Worm (Caenorhabditis elegans): ENCODE data around the gene lit-1.
A peak's percentile ranks its signal among the peaks of the same experiment; 100 is the strongest.

The lit-1 gene

DNA sequence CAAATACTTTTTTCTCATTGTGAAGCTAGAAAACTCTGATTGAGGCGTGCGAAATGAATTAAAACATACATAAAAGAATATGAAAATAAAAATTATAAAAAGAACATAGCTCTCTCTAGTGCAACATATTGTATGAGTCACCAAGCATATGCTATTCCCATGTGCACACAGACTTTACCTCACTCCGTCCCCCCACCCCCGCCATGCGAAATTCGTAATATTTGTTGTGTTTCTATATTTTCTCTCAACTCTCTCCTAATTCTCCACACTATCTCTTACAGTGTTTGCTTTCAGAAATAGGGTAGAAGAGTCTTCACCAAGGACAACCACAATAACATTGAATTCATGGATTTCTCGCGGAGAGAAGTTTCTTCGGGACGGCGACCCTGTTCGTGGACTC is 30.9 kb downstream of the lit-1 start:
- no peak for TF ChIP-seq ceh-83 (GFP tag; optimal IDR thresholded peaks at IDR 0.05)
- TF ChIP-seq pha-4 (tag; optimal IDR thresholded peaks at IDR 0.05), result peak; percentile 49

DNA sequence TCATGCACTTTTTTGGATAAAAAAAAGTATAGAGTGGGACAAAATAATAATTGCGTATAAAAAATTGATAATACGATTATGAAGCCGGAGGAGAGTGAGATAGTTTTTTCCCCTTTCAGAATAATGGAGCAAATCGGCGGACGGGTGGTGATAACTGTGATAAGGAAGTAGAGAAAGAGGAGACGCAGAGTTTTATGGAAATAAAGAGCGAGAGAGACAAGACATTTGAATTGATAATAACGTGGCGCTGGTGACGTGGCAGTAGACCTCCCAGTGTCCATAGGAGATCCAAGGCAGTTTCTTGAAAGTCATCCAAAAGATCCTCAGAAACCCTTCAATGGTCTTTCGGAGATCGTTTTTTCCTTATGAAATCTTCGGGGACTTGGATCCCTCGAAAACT is 32.0 kb downstream of the lit-1 start:
- TF ChIP-seq lin-13 (tag; optimal IDR thresholded peaks at IDR 0.05), result no peak
- TF ChIP-seq ceh-39 (tag; optimal IDR thresholded peaks at IDR 0.05), result no peak
- no peak for TF ChIP-seq nhr-76 (tag; optimal IDR thresholded peaks at IDR 0.05)
- TF ChIP-seq lin-32 (GFP tag; optimal IDR thresholded peaks at IDR 0.05), result no peak
- no peak for TF ChIP-seq blmp-1 (tag; optimal IDR thresholded peaks at IDR 0.05)
- TF ChIP-seq M03D4.4 (tag; optimal IDR thresholded peaks at IDR 0.05), result no peak
- TF ChIP-seq bed-3 (GFP tag; optimal IDR thresholded peaks at IDR 0.05), result no peak

DNA sequence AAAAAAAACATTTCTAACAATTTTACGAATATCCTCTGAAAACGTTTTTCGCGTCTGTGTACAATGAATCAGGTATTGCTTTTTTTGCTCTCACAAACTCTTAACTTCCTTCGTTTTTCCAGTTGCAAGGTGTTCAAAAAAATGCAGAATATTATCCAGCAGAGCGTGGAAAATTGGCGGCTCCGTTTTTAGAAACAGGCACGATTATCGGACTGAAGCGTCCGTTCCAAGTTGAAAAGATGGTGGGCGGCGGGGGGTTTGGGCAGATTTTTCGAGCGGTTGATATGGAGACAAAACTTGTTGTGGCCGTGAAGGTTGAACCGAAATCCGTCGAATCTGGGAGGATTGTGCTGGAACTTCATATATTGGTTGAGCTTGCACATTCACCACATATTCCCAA is 33.2 kb downstream of the lit-1 start, which contains the start of gene W06F12.3:
Gene W06F12.3, plus strand, starts transcription at position 23 of the 400 bp plus-strand sequence.
- no peak for TF ChIP-seq unc-120 (tag; optimal IDR thresholded peaks at IDR 0.05; ENCODE audit: poor library complexity, severe bottlenecking)
- no peak for TF ChIP-seq mep-1 (tag; optimal IDR thresholded peaks at IDR 0.05)
- TF ChIP-seq drap-1 (GFP tag; optimal IDR thresholded peaks at IDR 0.05), result no peak
- no peak for TF ChIP-seq unc-62 (GFP tag; optimal IDR thresholded peaks at IDR 0.05)

DNA sequence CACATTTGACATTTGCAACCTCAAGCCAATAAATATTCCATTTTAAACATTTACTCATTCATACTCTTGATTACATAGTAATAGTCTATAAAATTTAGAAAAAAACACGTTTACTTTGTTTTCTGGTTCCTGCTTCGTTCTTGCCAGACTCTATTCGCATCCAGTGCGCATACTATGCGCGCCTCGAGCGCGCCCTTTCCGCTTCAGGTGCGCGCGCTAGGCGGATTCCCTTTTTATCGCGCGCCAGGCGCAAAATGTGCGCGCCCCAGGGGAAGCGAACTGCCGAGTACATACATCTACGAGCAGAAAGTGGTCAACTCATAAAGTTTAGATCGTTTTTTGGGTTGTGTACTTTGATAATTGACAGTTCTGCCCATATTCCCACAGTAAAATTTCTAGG is 39.6 kb downstream of the lit-1 start:
- TF ChIP-seq mab-5 (tag; optimal IDR thresholded peaks at IDR 0.05) (no peak), ces-1 (GFP tag; optimal IDR thresholded peaks at IDR 0.05) (no peak), elt-1 (tag; optimal IDR thresholded peaks at IDR 0.05; ENCODE audit: borderline replicate concordance, insufficient read depth) (no peak), drap-1 (GFP tag; optimal IDR thresholded peaks at IDR 0.05) (no peak), mls-2 (tag; optimal IDR thresholded peaks at IDR 0.05) (no peak), mep-1 (tag; optimal IDR thresholded peaks at IDR 0.05) (no peak), ceh-83 (GFP tag; optimal IDR thresholded peaks at IDR 0.05) (no peak), unc-62 (GFP tag; optimal IDR thresholded peaks at IDR 0.05) (no peak), nhr-12 (tag; optimal IDR thresholded peaks at IDR 0.05) (no peak), lin-13 (tag; optimal IDR thresholded peaks at IDR 0.05) (no peak), zip-8 (tag; optimal IDR thresholded peaks at IDR 0.05) (no peak)

DNA sequence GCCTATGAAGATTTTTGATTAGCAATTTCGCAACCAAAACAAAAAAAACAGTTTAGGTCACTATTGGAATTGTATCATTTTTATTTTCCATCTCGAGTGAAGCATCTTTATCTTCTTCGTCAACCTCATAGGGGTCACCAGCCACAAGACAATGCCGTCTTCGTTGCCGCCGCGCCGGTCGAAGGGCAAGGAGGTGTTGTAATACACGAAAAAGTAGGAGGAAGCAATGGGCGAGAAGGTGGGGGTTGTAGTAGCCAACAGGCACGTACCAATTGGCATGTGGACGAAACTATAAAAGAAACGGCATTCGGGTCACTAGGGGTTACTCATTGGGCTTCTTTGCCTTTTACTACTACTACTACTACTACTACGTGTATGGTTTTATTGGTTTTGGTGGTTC is 40.2 kb downstream of the lit-1 start:
- TF ChIP-seq nhr-2 (tag; optimal IDR thresholded peaks at IDR 0.05), result no peak

DNA sequence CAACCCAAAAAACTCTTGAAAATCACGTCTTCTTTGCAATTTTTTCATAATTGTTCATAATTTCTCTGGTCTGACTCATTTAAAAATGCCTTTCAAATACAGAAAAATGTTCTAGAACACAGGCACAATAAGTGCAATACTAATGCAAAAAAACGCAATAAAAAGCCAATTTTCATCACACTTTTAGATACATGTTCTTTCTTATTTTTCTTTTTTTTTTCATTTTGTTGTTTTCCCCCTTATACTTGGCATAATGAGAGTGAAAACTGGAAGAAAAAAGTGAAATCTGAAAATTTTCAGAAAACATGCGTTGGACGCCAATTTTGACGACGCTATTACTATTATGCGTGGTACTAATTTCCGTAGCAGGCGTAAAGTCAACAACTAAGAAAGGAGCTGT is 42.1 kb downstream of the lit-1 start, which contains the start of gene tyr-2:
Gene tyr-2, plus strand, starts transcription at position 301 of the 400 bp plus-strand sequence.
- TF ChIP-seq nhr-76 (tag; optimal IDR thresholded peaks at IDR 0.05) (no peak), mep-1 (tag; optimal IDR thresholded peaks at IDR 0.05) (no peak), cnd-1 (tag; optimal IDR thresholded peaks at IDR 0.05) (no peak), blmp-1 (tag; optimal IDR thresholded peaks at IDR 0.05) (no peak), ham-2 (GFP tag; optimal IDR thresholded peaks at IDR 0.05) (no peak), mab-5 (tag; optimal IDR thresholded peaks at IDR 0.05) (no peak), nhr-12 (tag; optimal IDR thresholded peaks at IDR 0.05) (no peak), mls-2 (tag; optimal IDR thresholded peaks at IDR 0.05) (no peak), drap-1 (GFP tag; optimal IDR thresholded peaks at IDR 0.05) (no peak), nhr-2 (tag; optimal IDR thresholded peaks at IDR 0.05) (no peak), elt-3 (tag; optimal IDR thresholded peaks at IDR 0.05) (no peak), unc-39 (tag; optimal IDR thresholded peaks at IDR 0.05) (no peak), bed-3 (GFP tag; optimal IDR thresholded peaks at IDR 0.05) (no peak), ceh-83 (GFP tag; optimal IDR thresholded peaks at IDR 0.05) (no peak), ceh-39 (tag; optimal IDR thresholded peaks at IDR 0.05) (no peak), M03D4.4 (tag; optimal IDR thresholded peaks at IDR 0.05) (no peak), lsy-2 (tag; optimal IDR thresholded peaks at IDR 0.05) (no peak), unc-62 (GFP tag; optimal IDR thresholded peaks at IDR 0.05) (no peak)

DNA sequence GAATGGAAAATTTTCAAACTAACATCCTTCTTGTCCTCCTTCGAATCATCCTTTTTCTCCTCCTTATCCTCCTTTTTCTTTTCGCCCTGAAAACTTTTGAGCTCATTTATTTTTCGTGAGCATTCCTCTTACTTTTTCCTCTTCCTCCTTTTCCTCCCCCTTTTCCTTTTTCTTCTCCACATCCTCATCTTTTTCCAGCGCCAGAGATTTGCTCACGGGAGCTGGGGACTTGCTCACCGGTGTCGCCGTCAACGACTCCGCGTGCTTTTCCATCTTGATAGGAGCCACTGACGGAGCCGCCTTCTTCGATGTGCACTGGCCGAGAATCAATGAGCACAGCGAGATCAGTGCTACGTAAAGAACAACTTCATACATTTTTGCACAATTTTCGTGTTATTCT is 46.5 kb downstream of the lit-1 start, which contains the start of gene K08E3.2:
Gene K08E3.2, minus strand, starts transcription at position 375 of the 400 bp plus-strand sequence.
- TF ChIP-seq ceh-83 (GFP tag; optimal IDR thresholded peaks at IDR 0.05) (no peak), tbx-8 (GFP tag; optimal IDR thresholded peaks at IDR 0.05) (no peak), nhr-76 (tag; optimal IDR thresholded peaks at IDR 0.05) (no peak), blmp-1 (tag; optimal IDR thresholded peaks at IDR 0.05) (no peak), mab-5 (tag; optimal IDR thresholded peaks at IDR 0.05) (no peak), bed-3 (GFP tag; optimal IDR thresholded peaks at IDR 0.05) (no peak), flh-1 (GFP tag; optimal IDR thresholded peaks at IDR 0.05) (no peak), lin-32 (GFP tag; optimal IDR thresholded peaks at IDR 0.05) (no peak), unc-39 (tag; optimal IDR thresholded peaks at IDR 0.05) (no peak), elt-3 (tag; optimal IDR thresholded peaks at IDR 0.05) (no peak), nhr-237 (tag; optimal IDR thresholded peaks at IDR 0.05) (no peak), unc-120 (tag; optimal IDR thresholded peaks at IDR 0.05; ENCODE audit: poor library complexity, severe bottlenecking) (no peak), elt-1 (tag; optimal IDR thresholded peaks at IDR 0.05; ENCODE audit: borderline replicate concordance, insufficient read depth) (no peak), M03D4.4 (tag; optimal IDR thresholded peaks at IDR 0.05) (no peak), zip-8 (tag; optimal IDR thresholded peaks at IDR 0.05) (no peak), sem-2 (GFP tag; optimal IDR thresholded peaks at IDR 0.05) (no peak)

Measured in whole organism, mixed stage, embryonic.